Fruit fly (Drosophila melanogaster): ENCODE results near the gene Hyls1.

The Hyls1 gene

dm6 chr2L:16352585-16353580 lies at the start of gene Hyls1, which contains the start of the genes chif and CG4455 (continued):
- no peak for TF ChIP-seq CG4820 (GFP tag; optimal IDR thresholded peaks at IDR 0.05)
- peak; percentile 19 for TF ChIP-seq CG18619 (GFP tag; optimal IDR thresholded peaks at IDR 0.05)
- TF ChIP-seq CG5953 (GFP tag; IDR thresholded peaks at IDR 0.05): no peak
- no peak for TF ChIP-seq p53 (GFP tag; optimal IDR thresholded peaks at IDR 0.05)
- TF ChIP-seq CG9876 (GFP tag; optimal IDR thresholded peaks at IDR 0.05): no peak
- TF ChIP-seq Rfx (GFP tag; IDR thresholded peaks at IDR 0.05): peak; percentile 67
- TF ChIP-seq tx (GFP tag; optimal IDR thresholded peaks at IDR 0.05): no peak
- no peak for TF ChIP-seq pum (GFP tag; optimal IDR thresholded peaks at IDR 0.05)
- TF ChIP-seq hb (GFP tag; IDR thresholded peaks at IDR 0.05; ENCODE audit: partially characterized antibody): peak; percentile 89
- no peak for TF ChIP-seq chn (GFP tag; optimal IDR thresholded peaks at IDR 0.05)
- TF ChIP-seq Tbp (GFP tag; optimal IDR thresholded peaks at IDR 0.05): no peak
- TF ChIP-seq tio (GFP tag; optimal IDR thresholded peaks at IDR 0.05): no peak
- no peak for TF ChIP-seq CG6813 (GFP tag; optimal IDR thresholded peaks at IDR 0.05)
- no peak for TF ChIP-seq bab2 (GFP tag; optimal IDR thresholded peaks at IDR 0.05)
- TF ChIP-seq CG14860 (GFP tag; IDR thresholded peaks at IDR 0.05; ENCODE audit: partially characterized antibody): peak; percentile 92
- no peak for TF ChIP-seq Oaz (GFP tag; IDR thresholded peaks at IDR 0.05)
- TF ChIP-seq CG5180 (GFP tag; optimal IDR thresholded peaks at IDR 0.05): peak; percentile 25
- no peak for TF ChIP-seq pb (GFP tag; optimal IDR thresholded peaks at IDR 0.05)
- no peak for TF ChIP-seq CG10979 (tag; optimal IDR thresholded peaks at IDR 0.05)
- TF ChIP-seq CG7556 (GFP tag; optimal IDR thresholded peaks at IDR 0.05): no peak
- no peak for TF ChIP-seq fd96Cb (tag; optimal IDR thresholded peaks at IDR 0.05)
- no peak for TF ChIP-seq wek (GFP tag; optimal IDR thresholded peaks at IDR 0.05)
- no peak for TF ChIP-seq CG4707 (GFP tag; optimal IDR thresholded peaks at IDR 0.05)
- peak; percentile 27 for TF ChIP-seq CG8924 (tag; optimal IDR thresholded peaks at IDR 0.05)
- peak; percentile 87 for TF ChIP-seq Doc3 (GFP tag; IDR thresholded peaks at IDR 0.05; ENCODE audit: partially characterized antibody)
- peak; percentile 32 for TF ChIP-seq Asciz (GFP tag; optimal IDR thresholded peaks at IDR 0.05)
- TF ChIP-seq nom (GFP tag; optimal IDR thresholded peaks at IDR 0.05): no peak
- no peak for TF ChIP-seq insv (GFP tag; optimal IDR thresholded peaks at IDR 0.05)
- no peak for TF ChIP-seq CG14441 (GFP tag; IDR thresholded peaks at IDR 0.05)
- TF ChIP-seq en (GFP tag; optimal IDR thresholded peaks at IDR 0.05): no peak
- TF ChIP-seq CG34224 (GFP tag; IDR thresholded peaks at IDR 0.05; ENCODE audit: partially characterized antibody): peak; percentile 80
- TF ChIP-seq dati (GFP tag; IDR thresholded peaks at IDR 0.05): no peak
- TF ChIP-seq Spps (tag; optimal IDR thresholded peaks at IDR 0.05): no peak
- TF ChIP-seq sisA (GFP tag; IDR thresholded peaks at IDR 0.05): no peak
- TF ChIP-seq CG3065 (GFP tag; optimal IDR thresholded peaks at IDR 0.05): no peak
- no peak for TF ChIP-seq CG7745 (tag; optimal IDR thresholded peaks at IDR 0.05)
- peak; percentile 17 for TF ChIP-seq dmrt99B (tag; optimal IDR thresholded peaks at IDR 0.05)
- TF ChIP-seq Dip2 (GFP tag; IDR thresholded peaks at IDR 0.05): no peak
- peak; percentile 70 for TF ChIP-seq CG12659 (GFP tag; optimal IDR thresholded peaks at IDR 0.05)
- no peak for TF ChIP-seq CG1024 (GFP tag; IDR thresholded peaks at IDR 0.05)
- no peak for TF ChIP-seq CG7271 (tag; optimal IDR thresholded peaks at IDR 0.05)
- peak; percentile 42 for TF ChIP-seq D19A (tag; optimal IDR thresholded peaks at IDR 0.05)
- TF ChIP-seq CG7786 (GFP tag; optimal IDR thresholded peaks at IDR 0.05): no peak
- no peak for TF ChIP-seq cas (GFP tag; IDR thresholded peaks at IDR 0.05)
- TF ChIP-seq CG31441 (GFP tag; IDR thresholded peaks at IDR 0.05): peak; percentile 93
- peak; percentile 7 for TF ChIP-seq tin (GFP tag; optimal IDR thresholded peaks at IDR 0.05)
- TF ChIP-seq NC2α (GFP tag; optimal IDR thresholded peaks at IDR 0.05): no peak
- TF ChIP-seq crc (GFP tag; optimal IDR thresholded peaks at IDR 0.05): no peak
- TF ChIP-seq CG7357 (GFP tag; IDR thresholded peaks at IDR 0.05): no peak
